Worm (Caenorhabditis elegans): ENCODE data around the gene gtl-2.

ce11 chrIV:11316106-11316505 lies 42.9 kb downstream of the gtl-2 start:
- no peak for TF ChIP-seq T22C8.4 (GFP tag; IDR thresholded peaks at IDR 0.05)
- no peak for TF ChIP-seq flt-1 (GFP tag; IDR thresholded peaks at IDR 0.05)
- no peak for TF ChIP-seq ztf-29 (GFP tag; IDR thresholded peaks at IDR 0.05)
